Worm (Caenorhabditis elegans) whole organism, L2 larva: ENCODE results near the gene fbxa-64.

Experiments
- C34F6.9 ChIP-seq: fragments of 150-350 bp; optimal IDR thresholded peaks from 2 replicates; lab custom pipeline; 2014; ENCODE audit warnings: missing biosample characterization, missing genetic modification characterization
- F13H6.1 ChIP-seq: sonication (generic microtip); optimal IDR thresholded peaks from 2 replicates; lab custom pipeline; 2016; ENCODE audit warnings: missing genetic modification characterization, missing compliant biosample characterization
- R02D3.7 ChIP-seq: fragments of 150-350 bp; optimal IDR thresholded peaks from 2 replicates; lab custom pipeline; 2014; ENCODE audit warnings: missing biosample characterization, missing genetic modification characterization
- Y55F3AM.14 ChIP-seq: fragments of 200-800 bp; sonication (Bioruptor generic); optimal IDR thresholded peaks from 2 replicates; lab custom pipeline; 2018; ENCODE audit warnings: mild to moderate bottlenecking, missing genetic modification characterization, missing compliant biosample characterization
- ZK546.5 ChIP-seq: sonication (generic microtip); optimal IDR thresholded peaks from 2 replicates; lab custom pipeline; 2017; ENCODE audit warnings: missing biosample characterization, missing genetic modification characterization
- aly-2 ChIP-seq: fragments of 150-350 bp; optimal IDR thresholded peaks from 2 replicates; lab custom pipeline; 2014; ENCODE audit warnings: missing biosample characterization, missing genetic modification characterization
- ama-1 ChIP-seq: fragments of 150-350 bp; optimal IDR thresholded peaks from 2 replicates; lab custom pipeline; 2018; ENCODE audit warnings: inconsistent platforms
- blmp-1 ChIP-seq: sonication (generic microtip); optimal IDR thresholded peaks from 2 replicates; lab custom pipeline; 2017; ENCODE audit warnings: missing genetic modification characterization, mild to moderate bottlenecking, missing compliant biosample characterization, antibody characterized with exemption, moderate library complexity; ENCODE audit not compliant: insufficient read depth
- ceh-16 ChIP-seq: fragments of 150-350 bp; optimal IDR thresholded peaks from 2 replicates; lab custom pipeline; 2014; ENCODE audit warnings: missing biosample characterization, missing genetic modification characterization
- ceh-82 ChIP-seq: fragments of 150-350 bp; optimal IDR thresholded peaks from 2 replicates; lab custom pipeline; 2014; ENCODE audit warnings: missing biosample characterization, missing genetic modification characterization
- crh-2 ChIP-seq: sonication (generic microtip); optimal IDR thresholded peaks from 2 replicates; lab custom pipeline; 2017; ENCODE audit warnings: missing biosample characterization, missing genetic modification characterization
- dmd-4 ChIP-seq: sonication (generic microtip); optimal IDR thresholded peaks from 2 replicates; lab custom pipeline; 2017; ENCODE audit warnings: missing biosample characterization, missing genetic modification characterization
- egl-27 ChIP-seq: sonication (generic microtip); optimal IDR thresholded peaks from 3 replicates; lab custom pipeline; 2017; ENCODE audit warnings: missing biosample characterization, missing genetic modification reagents, missing genetic modification characterization
- fos-1 ChIP-seq: fragments of 150-350 bp; optimal IDR thresholded peaks from 2 replicates; lab custom pipeline; 2014; ENCODE audit warnings: missing biosample characterization, missing genetic modification characterization
- gmeb-1 ChIP-seq: fragments of 150-350 bp; optimal IDR thresholded peaks from 2 replicates; lab custom pipeline; 2014; ENCODE audit warnings: missing biosample characterization, missing genetic modification characterization
- lin-11 ChIP-seq: fragments of 150-350 bp; sonication (generic microtip); optimal IDR thresholded peaks from 2 replicates; lab custom pipeline; 2014; ENCODE audit warnings: missing biosample characterization, missing genetic modification characterization, inconsistent platforms, mixed read lengths
- lin-13 ChIP-seq: fragments of 150-350 bp; optimal IDR thresholded peaks from 2 replicates; lab custom pipeline; 2014; ENCODE audit warnings: missing biosample characterization, missing genetic modification reagents, missing genetic modification characterization
- lsy-2 ChIP-seq, 2 experiments: fragments of 150-350 bp in 1 of 2; sonication (generic microtip) in 1 of 2; optimal IDR thresholded peaks; 2 replicates each; lab custom pipeline; 2014 to 2017; ENCODE audit warnings: missing biosample characterization in 2 of 2, missing genetic modification characterization in 2 of 2
- mab-5 ChIP-seq: fragments of 150-350 bp; optimal IDR thresholded peaks from 2 replicates; lab custom pipeline; 2014; ENCODE audit warnings: missing biosample characterization, missing genetic modification characterization
- mbf-1 ChIP-seq: sonication (generic microtip); optimal IDR thresholded peaks from 2 replicates; lab custom pipeline; 2017; ENCODE audit warnings: missing biosample characterization, missing genetic modification characterization
- mdl-1 ChIP-seq, 2 experiments: fragments of 150-350 bp in 1 of 2; sonication (generic microtip) in 1 of 2; optimal IDR thresholded peaks; 2 replicates each; lab custom pipeline; 2017; ENCODE audit warnings: missing biosample characterization in 2 of 2, missing genetic modification characterization in 2 of 2
- nhr-10 ChIP-seq: sonication (generic microtip); optimal IDR thresholded peaks from 2 replicates; lab custom pipeline; 2017; ENCODE audit warnings: missing biosample characterization, missing genetic modification characterization
- nhr-21 ChIP-seq: fragments of 150-350 bp; optimal IDR thresholded peaks from 2 replicates; lab custom pipeline; 2014; ENCODE audit warnings: missing biosample characterization, missing genetic modification characterization
- nhr-25 ChIP-seq: fragments of 150-350 bp; sonication (generic microtip); optimal IDR thresholded peaks from 3 replicates; lab custom pipeline; 2014; ENCODE audit warnings: missing biosample characterization, missing genetic modification characterization
- nhr-77 ChIP-seq: fragments of 150-350 bp; optimal IDR thresholded peaks from 2 replicates; lab custom pipeline; 2014; ENCODE audit warnings: missing biosample characterization, missing genetic modification characterization
- peb-1 ChIP-seq: fragments of 150-350 bp; optimal IDR thresholded peaks from 2 replicates; lab custom pipeline; 2014; ENCODE audit warnings: missing biosample characterization, missing genetic modification characterization
- sem-4 ChIP-seq: fragments of 150-350 bp; optimal IDR thresholded peaks from 2 replicates; lab custom pipeline; 2014; ENCODE audit warnings: missing biosample characterization, missing genetic modification reagents, missing genetic modification characterization
- skn-1 ChIP-seq: sonication (generic microtip); optimal IDR thresholded peaks from 2 replicates; lab custom pipeline; 2017; ENCODE audit warnings: missing biosample characterization, missing genetic modification characterization
- sma-3 ChIP-seq: sonication (generic microtip); optimal IDR thresholded peaks from 2 replicates; lab custom pipeline; 2016; ENCODE audit warnings: missing genetic modification reagents, missing genetic modification characterization, missing compliant biosample characterization
- sma-9 ChIP-seq, 2 experiments: fragments of 150-350 bp in 1 of 2; sonication (generic microtip) in 1 of 2; optimal IDR thresholded peaks; 2 replicates each; lab custom pipeline; 2014 to 2016; ENCODE audit warnings: missing genetic modification characterization in 2 of 2, mild to moderate bottlenecking in 1 of 2, missing biosample characterization in 1 of 2, missing compliant biosample characterization in 1 of 2, missing genetic modification reagents in 1 of 2, moderate library complexity in 1 of 2
- snpc-4 ChIP-seq: fragments of 150-350 bp; optimal IDR thresholded peaks from 2 replicates; lab custom pipeline; 2014; ENCODE audit warnings: missing biosample characterization, missing genetic modification characterization
- unc-39 ChIP-seq: fragments of 150-350 bp; optimal IDR thresholded peaks from 2 replicates; lab custom pipeline; 2014; ENCODE audit warnings: missing biosample characterization, missing genetic modification characterization
- unc-55 ChIP-seq: fragments of 150-350 bp; sonication (generic microtip); optimal IDR thresholded peaks from 3 replicates; lab custom pipeline; 2014; ENCODE audit warnings: missing biosample characterization, missing genetic modification reagents, missing genetic modification characterization
- zag-1 ChIP-seq: fragments of 150-350 bp; optimal IDR thresholded peaks from 2 replicates; lab custom pipeline; 2014; ENCODE audit warnings: missing biosample characterization, missing genetic modification characterization
- ztf-1 ChIP-seq: fragments of 200-800 bp; sonication (Bioruptor generic); conservative IDR thresholded peaks from 2 replicates; pipeline ENCODE4 v1.3.6; 2022; ENCODE audit warnings: missing genetic modification characterization, missing compliant biosample characterization

Gene fbxa-64

ce11 chrV:3234887-3235286, 43.1 kb downstream of the fbxa-64 start, which contains the start of gene K08D9.6:
K08D9.6 (minus strand) TSS chrV:3234987.
- TF ChIP-seq blmp-1 (no peak), C34F6.9 (tag; lab: Kevin White, UChicago) (no peak), skn-1 (tag; lab: Kevin White, UChicago) (no peak), sma-9 (GFP tag; optimal IDR thresholded peaks at IDR 0.05; lab: Kevin White, UChicago) (no peak), sma-9 (tag; optimal IDR thresholded peaks at IDR 0.05; lab: Kevin White, UChicago) (no peak), F13H6.1 (tag; lab: Kevin White, UChicago) (no peak), lsy-2 (tag; optimal IDR thresholded peaks at IDR 0.05; lab: Kevin White, UChicago) (no peak), lin-13 (GFP tag; lab: Kevin White, UChicago) (no peak), ama-1 (lab: Kevin White, UChicago) (no peak), fos-1 (tag; lab: Kevin White, UChicago) (no peak), sma-3 (no peak), nhr-25 (tag; lab: Kevin White, UChicago) (no peak), mbf-1 (no peak)

ce11 chrV:3230597-3230996, 47.4 kb downstream of the fbxa-64 start, which contains the start of gene K08D9.10:
K08D9.10 (plus strand) TSS chrV:3230897.
- no peak for TF ChIP-seq snpc-4 (tag; lab: Kevin White, UChicago)
- TF ChIP-seq mdl-1 (tag; optimal IDR thresholded peaks at IDR 0.05; lab: Kevin White, UChicago), result no peak
- no peak for TF ChIP-seq peb-1 (tag; lab: Kevin White, UChicago)
- no peak for TF ChIP-seq mab-5
- TF ChIP-seq ceh-82 (tag; lab: Kevin White, UChicago), result no peak
- no peak for TF ChIP-seq R02D3.7 (tag; lab: Kevin White, UChicago)
- TF ChIP-seq ZK546.5, result no peak
- TF ChIP-seq crh-2 (tag; lab: Kevin White, UChicago), result no peak
- no peak for TF ChIP-seq unc-39 (tag; lab: Kevin White, UChicago)
- TF ChIP-seq sem-4, result no peak
- no peak for TF ChIP-seq egl-27
- no peak for TF ChIP-seq ceh-16 (tag; lab: Kevin White, UChicago)
- TF ChIP-seq zag-1 (tag; lab: Kevin White, UChicago), result no peak

- TF ChIP-seq zag-1 (tag; lab: Kevin White, UChicago) (no peak), lsy-2 (tag; optimal IDR thresholded peaks at IDR 0.05; lab: Kevin White, UChicago) (no peak), nhr-77 (tag; lab: Kevin White, UChicago) (no peak)
Observed at ce11 chrV:3230150-3230549, 47.8 kb downstream of the fbxa-64 start.

ce11 chrV:3227373-3227772, 50.6 kb downstream of the fbxa-64 start, which contains the start of gene K08D9.2:
K08D9.2 (plus strand) TSS chrV:3227673.
- TF ChIP-seq nhr-10 (tag; lab: Kevin White, UChicago) (no peak), ceh-16 (tag; lab: Kevin White, UChicago) (no peak), peb-1 (tag; lab: Kevin White, UChicago) (no peak), unc-55 (no peak), ztf-1 (GFP tag; lab: Robert Waterston, UW) (no peak), dmd-4 (no peak), nhr-21 (tag; lab: Kevin White, UChicago) (no peak), aly-2 (tag; lab: Kevin White, UChicago) (no peak), Y55F3AM.14 (GFP tag; lab: Kevin White, UChicago) (no peak), mbf-1 (no peak), C34F6.9 (tag; lab: Kevin White, UChicago) (no peak), fos-1 (tag; lab: Kevin White, UChicago) (no peak), gmeb-1 (tag; lab: Kevin White, UChicago) (no peak), sma-3 (no peak), skn-1 (tag; lab: Kevin White, UChicago) (no peak), zag-1 (tag; lab: Kevin White, UChicago) (no peak), blmp-1 (no peak), lin-11 (tag; lab: Kevin White, UChicago) (no peak), lsy-2 (tag; optimal IDR thresholded peaks at IDR 0.05; lab: Kevin White, UChicago) (no peak), unc-39 (tag; lab: Kevin White, UChicago) (no peak)
- TF ChIP-seq, all 48 proteins: peak for 0
